Fruit fly (Drosophila melanogaster) whole organism, embryonic: ENCODE measurements around the gene CG13067.

ENCODE experiments used
- CG2889 ChIP-seq: fragments of 200-800 bp; sonication (Bioruptor generic); IDR thresholded peaks from 3 replicates; pipeline ENCODE4 v1.3.6; 2022; ENCODE audit warnings: missing biosample characterization, missing genetic modification characterization
- CG6683 ChIP-seq: fragments of 200-800 bp; sonication (Bioruptor generic); optimal IDR thresholded peaks from 2 replicates; lab custom pipeline; 2017; ENCODE audit warnings: missing biosample characterization, mild to moderate bottlenecking, missing genetic modification characterization, missing genetic modification reagents
- CG9817 ChIP-seq: fragments of 200-800 bp; sonication (Bioruptor generic); optimal IDR thresholded peaks from 2 replicates; lab custom pipeline; 2018; ENCODE audit warnings: missing biosample characterization, mild to moderate bottlenecking, missing genetic modification characterization, moderate library complexity
- Rx ChIP-seq: fragments of 200-800 bp; sonication (Bioruptor generic); IDR thresholded peaks from 2 replicates; pipeline ENCODE4 v1.3.6; 2022; ENCODE audit warnings: missing biosample characterization, missing genetic modification characterization
- al ChIP-seq: fragments of 200-800 bp; sonication (Bioruptor generic); IDR thresholded peaks from 2 replicates; pipeline ENCODE4 v1.3.6; 2022; ENCODE audit warnings: missing biosample characterization, missing genetic modification characterization
- bcd ChIP-seq: fragments of 200-800 bp; sonication (Bioruptor generic); optimal IDR thresholded peaks from 2 replicates; lab custom pipeline; 2017; ENCODE audit warnings: missing biosample characterization, mild to moderate bottlenecking, missing genetic modification characterization
- jing ChIP-seq: fragments of 200-800 bp; sonication (Bioruptor generic); optimal IDR thresholded peaks from 2 replicates; lab custom pipeline; 2018; ENCODE audit warnings: missing biosample characterization, mild to moderate bottlenecking, missing genetic modification characterization
- knrl ChIP-seq: fragments of 200-800 bp; sonication (Bioruptor generic); IDR thresholded peaks from 3 replicates; pipeline ENCODE4 v1.3.6; 2022; ENCODE audit warnings: missing biosample characterization, missing genetic modification characterization; ENCODE audit not compliant: partially characterized antibody
- lola ChIP-seq, 3 experiments: fragments of >200 bp in 2 of 3; fragments of 200-800 bp in 1 of 3; sonication (Bioruptor generic) in 1 of 3; optimal IDR thresholded peaks; 2 replicates each; lab custom pipeline; 2017 to 2019; ENCODE audit warnings: missing biosample characterization in 3 of 3, missing genetic modification characterization in 3 of 3, mild to moderate bottlenecking in 1 of 3, moderate library complexity in 1 of 3
- pan ChIP-seq, 4 experiments: fragments of >200 bp in 3 of 4; fragments of 200-800 bp in 1 of 4; sonication (Bioruptor generic) in 1 of 4; optimal IDR thresholded peaks in 3 of 4; IDR thresholded peaks in 1 of 4; 2 replicates each; pipeline versions ENCODE4 v1.3.6 to Lab custom; 2017 to 2022; ENCODE audit warnings: missing biosample characterization in 2 of 4, missing genetic modification characterization in 2 of 4, mixed read lengths in 1 of 4
- sens-2 ChIP-seq: fragments of 200-800 bp; sonication (Bioruptor generic); IDR thresholded peaks from 2 replicates; pipeline ENCODE4 v1.3.6; 2022; ENCODE audit warnings: missing biosample characterization, missing genetic modification characterization
- zen2 ChIP-seq: fragments of 200-800 bp; sonication (Bioruptor generic); IDR thresholded peaks from 3 replicates; pipeline ENCODE4 v1.3.6; 2022; ENCODE audit warnings: missing biosample characterization, missing genetic modification characterization; ENCODE audit not compliant: partially characterized antibody

dm6 chr3L:16309972-16310371 is 38.9 kb downstream of the CG13067 start:
- TF ChIP-seq pan (optimal IDR thresholded peaks at IDR 0.05; lab: Kevin White, UChicago) (no peak), pan (GFP tag; optimal IDR thresholded peaks at IDR 0.05 in 1 of 2, IDR thresholded peaks at IDR 0.05 in 1 of 2) (no peak), lola (GFP tag; optimal IDR thresholded peaks at IDR 0.05; lab: Kevin White, UChicago) (no peak), sens-2 (no peak), Rx (GFP tag; lab: Robert Waterston, UW) (no peak), bcd (GFP tag; lab: Kevin White, UChicago) (no peak), jing (no peak), al (GFP tag; lab: Robert Waterston, UW) (0 out of 2 replicates have a peak, but pooled peaks have one; percentile 25), CG2889 (GFP tag; lab: Robert Waterston, UW) (no peak), zen2 (GFP tag; lab: Robert Waterston, UW) (no peak), CG6683 (GFP tag; lab: Kevin White, UChicago) (no peak), knrl (GFP tag; lab: Robert Waterston, UW) (no peak), CG9817 (tag; lab: Kevin White, UChicago) (peak; percentile 63)
